Fruit fly (Drosophila melanogaster) whole organism, adult: Measurements from ENCODE around the gene CG14657.
A peak's percentile ranks its signal among the peaks of the same experiment; 100 is the strongest.

Source experiments
- CG11617 ChIP-seq: fragments of 200-800 bp; sonication (Bioruptor generic); optimal IDR thresholded peaks from 2 replicates; lab custom pipeline; 2017; ENCODE audit warnings: mild to moderate bottlenecking, missing biosample characterization, missing genetic modification reagents, missing genetic modification characterization
- CG12768 ChIP-seq: fragments of 200-800 bp; sonication (Bioruptor generic); optimal IDR thresholded peaks from 2 replicates; lab custom pipeline; 2017; ENCODE audit warnings: missing biosample characterization, missing genetic modification characterization, mild to moderate bottlenecking, moderate library complexity, missing genetic modification reagents
- CG14711 ChIP-seq: fragments of 200-800 bp; sonication (Bioruptor generic); optimal IDR thresholded peaks from 2 replicates; lab custom pipeline; 2018; ENCODE audit warnings: missing biosample characterization, mild to moderate bottlenecking, missing genetic modification characterization, moderate library complexity
- CG1620 ChIP-seq: fragments of 200-800 bp; sonication (Bioruptor generic); optimal IDR thresholded peaks from 2 replicates; lab custom pipeline; 2016; ENCODE audit warnings: missing biosample characterization, missing genetic modification characterization
- CG33017 ChIP-seq: fragments of 200-800 bp; sonication (Bioruptor generic); optimal IDR thresholded peaks from 2 replicates; lab custom pipeline; 2018; ENCODE audit warnings: missing biosample characterization, mild to moderate bottlenecking, missing genetic modification characterization, moderate library complexity
- CG5204 ChIP-seq: fragments of 200-800 bp; sonication (Bioruptor generic); optimal IDR thresholded peaks from 2 replicates; lab custom pipeline; 2016; ENCODE audit warnings: missing biosample characterization, missing genetic modification characterization
- CG7045 ChIP-seq: fragments of 200-800 bp; sonication (Bioruptor generic); optimal IDR thresholded peaks from 2 replicates; lab custom pipeline; 2017; ENCODE audit warnings: missing biosample characterization, mild to moderate bottlenecking, missing genetic modification characterization
- CG7101 ChIP-seq: fragments of 200-800 bp; sonication (Bioruptor generic); optimal IDR thresholded peaks from 2 replicates; lab custom pipeline; 2018; ENCODE audit warnings: missing biosample characterization, mild to moderate bottlenecking, missing genetic modification characterization, moderate library complexity
- Clk ChIP-seq: fragments of 200-800 bp; sonication (Bioruptor generic); optimal IDR thresholded peaks from 2 replicates; lab custom pipeline; 2017; ENCODE audit warnings: missing biosample characterization, missing genetic modification characterization
- Crg-1 ChIP-seq: fragments of 200-800 bp; sonication (Bioruptor generic); optimal IDR thresholded peaks from 2 replicates; lab custom pipeline; 2016; ENCODE audit warnings: missing biosample characterization, missing genetic modification characterization
- Hr96 ChIP-seq: fragments of 200-800 bp; sonication (Bioruptor generic); optimal IDR thresholded peaks from 2 replicates; lab custom pipeline; 2016; ENCODE audit warnings: missing biosample characterization, missing genetic modification characterization
- Mnt ChIP-seq: fragments of 200-800 bp; sonication (Bioruptor generic); optimal IDR thresholded peaks from 2 replicates; lab custom pipeline; 2016; ENCODE audit warnings: missing biosample characterization, mild to moderate bottlenecking, missing genetic modification characterization
- bab1 ChIP-seq: fragments of 200-800 bp; sonication (Bioruptor generic); optimal IDR thresholded peaks from 3 replicates; lab custom pipeline; 2019; ENCODE audit warnings: missing biosample characterization, mild to moderate bottlenecking, missing genetic modification characterization, moderate library complexity
- cic ChIP-seq: fragments of 200-800 bp; sonication (Bioruptor generic); optimal IDR thresholded peaks from 2 replicates; lab custom pipeline; 2017; ENCODE audit warnings: missing biosample characterization, mild to moderate bottlenecking, missing genetic modification characterization, moderate library complexity
- cnc ChIP-seq, 2 experiments: fragments of >200 bp; optimal IDR thresholded peaks; 2 replicates each; lab custom pipeline; 2017
- kay ChIP-seq: fragments of 200-800 bp; sonication (Bioruptor generic); peaks from one replicate; lab custom pipeline; 2016; ENCODE audit warnings: missing biosample characterization, missing genetic modification characterization, borderline replicate concordance
- ovo ChIP-seq: fragments of 200-800 bp; sonication (Bioruptor generic); optimal IDR thresholded peaks from 2 replicates; lab custom pipeline; 2016; ENCODE audit warnings: missing biosample characterization, missing genetic modification characterization
- pad ChIP-seq: fragments of 200-800 bp; sonication (Bioruptor generic); optimal IDR thresholded peaks from 3 replicates; lab custom pipeline; 2017; ENCODE audit warnings: missing biosample characterization, missing genetic modification characterization, mild to moderate bottlenecking, moderate library complexity, missing genetic modification reagents
- tj ChIP-seq: fragments of 200-800 bp; sonication (Bioruptor generic); optimal IDR thresholded peaks from 3 replicates; lab custom pipeline; 2017; ENCODE audit warnings: missing biosample characterization, mild to moderate bottlenecking, missing genetic modification characterization, moderate library complexity
- toe ChIP-seq: fragments of 200-800 bp; sonication (Bioruptor generic); optimal IDR thresholded peaks from 2 replicates; lab custom pipeline; 2016; ENCODE audit warnings: missing biosample characterization, missing genetic modification characterization

CG14657 gene

DNA sequence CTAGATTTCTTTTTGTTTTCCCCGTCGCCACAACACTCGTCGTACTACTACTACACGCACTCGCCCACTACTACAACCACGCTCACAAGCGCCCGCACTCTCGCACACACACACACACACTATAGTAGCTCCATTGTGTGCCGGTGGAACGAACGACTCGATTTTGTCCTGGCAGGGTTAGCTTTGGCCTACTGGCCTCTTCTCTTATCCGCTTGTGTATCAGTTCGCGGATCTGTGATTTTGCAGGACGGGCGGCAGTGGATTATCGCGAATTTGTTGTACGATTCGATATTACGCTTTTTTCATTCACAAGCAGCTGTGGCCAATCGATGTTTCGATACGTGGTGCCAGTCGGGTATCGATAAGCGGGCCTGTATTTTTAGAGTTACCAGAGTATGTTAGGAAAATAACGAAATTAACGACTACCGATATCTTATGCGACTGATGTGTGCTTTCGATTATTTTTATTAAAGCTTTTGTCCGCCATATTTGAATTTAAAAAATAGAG lies at the start of gene CG14657:
Gene CG14657, minus strand, starts transcription at position 335 of the 508 bp plus-strand sequence.
- TF ChIP-seq tj (GFP tag; lab: Kevin White, UChicago) (peak; percentile 15), Mnt (GFP tag; lab: Kevin White, UChicago) (peak; percentile 62), bab1 (GFP tag; lab: Kevin White, UChicago) (peak; percentile 66), Crg-1 (GFP tag; lab: Kevin White, UChicago) (no peak), CG7101 (tag; lab: Kevin White, UChicago) (no peak), pad (GFP tag; lab: Kevin White, UChicago) (peak; percentile 63), cic (GFP tag; lab: Kevin White, UChicago) (peak; percentile 100)

- TF ChIP-seq bab1 (GFP tag; lab: Kevin White, UChicago) (no peak), toe (GFP tag; lab: Kevin White, UChicago) (no peak), CG14711 (no peak), CG11617 (GFP tag; lab: Kevin White, UChicago) (no peak), CG7101 (tag; lab: Kevin White, UChicago) (no peak), pad (GFP tag; lab: Kevin White, UChicago) (no peak), Clk (no peak), CG5204 (GFP tag; lab: Kevin White, UChicago) (no peak), tj (GFP tag; lab: Kevin White, UChicago) (no peak), cnc (optimal IDR thresholded peaks at IDR 0.05; lab: Kevin White, UChicago) (no peak), cic (GFP tag; lab: Kevin White, UChicago) (no peak), ovo (GFP tag; lab: Kevin White, UChicago) (no peak), CG1620 (GFP tag; lab: Kevin White, UChicago) (no peak), CG12768 (GFP tag; lab: Kevin White, UChicago) (no peak), Crg-1 (GFP tag; lab: Kevin White, UChicago) (no peak), Mnt (GFP tag; lab: Kevin White, UChicago) (no peak), kay (GFP tag; lab: Kevin White, UChicago) (no peak), CG33017 (tag; lab: Kevin White, UChicago) (no peak), CG7045 (GFP tag; lab: Kevin White, UChicago) (no peak), Hr96 (GFP tag; lab: Kevin White, UChicago) (no peak)
Observed at dm6 chr3R:4868663-4869225, 47.5 kb upstream of the CG14657 start.

DNA sequence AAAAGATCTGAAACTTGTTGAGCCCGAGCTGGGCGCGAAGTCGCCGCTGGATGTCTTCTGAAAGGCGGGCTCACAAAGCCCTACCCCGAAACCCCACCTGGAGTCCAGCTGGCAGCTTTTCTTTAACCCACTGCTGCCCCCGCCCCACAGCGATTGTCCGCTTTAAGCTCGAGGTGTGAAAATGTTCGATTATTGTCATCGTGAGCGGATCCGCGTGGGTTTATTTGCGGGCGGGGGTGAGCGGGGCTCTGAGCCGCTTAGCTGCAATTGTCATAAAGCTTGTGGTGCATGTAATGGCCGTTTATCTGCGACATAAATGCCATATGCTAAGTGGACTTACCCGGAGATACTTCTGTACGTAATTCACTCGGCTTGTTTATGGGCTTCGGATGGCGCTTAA lies 45.7 kb upstream of the CG14657 start:
- TF ChIP-seq kay (GFP tag; lab: Kevin White, UChicago) (no peak), cnc (optimal IDR thresholded peaks at IDR 0.05; lab: Kevin White, UChicago) (no peak), tj (GFP tag; lab: Kevin White, UChicago) (no peak), CG14711 (no peak), Crg-1 (GFP tag; lab: Kevin White, UChicago) (no peak), CG7101 (tag; lab: Kevin White, UChicago) (no peak), CG11617 (GFP tag; lab: Kevin White, UChicago) (no peak), ovo (GFP tag; lab: Kevin White, UChicago) (no peak), cic (GFP tag; lab: Kevin White, UChicago) (no peak), CG7045 (GFP tag; lab: Kevin White, UChicago) (no peak)

DNA sequence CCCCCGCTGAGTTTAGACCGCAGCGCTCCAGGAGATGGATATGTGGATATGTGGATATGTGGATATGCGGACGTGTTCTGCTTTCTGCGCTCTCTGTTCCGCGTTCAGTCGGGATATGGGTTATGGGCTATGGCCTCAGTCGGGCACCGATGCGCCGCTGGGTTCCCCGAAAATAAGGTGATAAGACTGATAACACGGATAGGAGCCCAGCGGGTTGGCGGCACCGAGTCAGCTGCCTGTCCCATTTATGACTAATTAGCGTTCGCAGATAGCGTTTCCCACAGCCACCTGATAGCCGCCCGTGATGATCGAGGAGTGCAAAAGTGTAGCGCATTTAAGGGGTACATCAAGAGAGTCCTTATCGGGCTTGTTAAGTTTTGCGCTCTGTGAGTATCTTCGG lies 44.8 kb upstream of the CG14657 start:
- TF ChIP-seq CG5204 (GFP tag; lab: Kevin White, UChicago) (no peak), tj (GFP tag; lab: Kevin White, UChicago) (no peak), CG1620 (GFP tag; lab: Kevin White, UChicago) (no peak), pad (GFP tag; lab: Kevin White, UChicago) (no peak), Hr96 (GFP tag; lab: Kevin White, UChicago) (no peak), Clk (no peak), cnc (optimal IDR thresholded peaks at IDR 0.05; lab: Kevin White, UChicago) (no peak), CG7101 (tag; lab: Kevin White, UChicago) (no peak), CG11617 (GFP tag; lab: Kevin White, UChicago) (no peak), CG14711 (no peak), cic (GFP tag; lab: Kevin White, UChicago) (no peak), Mnt (GFP tag; lab: Kevin White, UChicago) (no peak), CG12768 (GFP tag; lab: Kevin White, UChicago) (no peak), Crg-1 (GFP tag; lab: Kevin White, UChicago) (no peak), toe (GFP tag; lab: Kevin White, UChicago) (no peak)

DNA sequence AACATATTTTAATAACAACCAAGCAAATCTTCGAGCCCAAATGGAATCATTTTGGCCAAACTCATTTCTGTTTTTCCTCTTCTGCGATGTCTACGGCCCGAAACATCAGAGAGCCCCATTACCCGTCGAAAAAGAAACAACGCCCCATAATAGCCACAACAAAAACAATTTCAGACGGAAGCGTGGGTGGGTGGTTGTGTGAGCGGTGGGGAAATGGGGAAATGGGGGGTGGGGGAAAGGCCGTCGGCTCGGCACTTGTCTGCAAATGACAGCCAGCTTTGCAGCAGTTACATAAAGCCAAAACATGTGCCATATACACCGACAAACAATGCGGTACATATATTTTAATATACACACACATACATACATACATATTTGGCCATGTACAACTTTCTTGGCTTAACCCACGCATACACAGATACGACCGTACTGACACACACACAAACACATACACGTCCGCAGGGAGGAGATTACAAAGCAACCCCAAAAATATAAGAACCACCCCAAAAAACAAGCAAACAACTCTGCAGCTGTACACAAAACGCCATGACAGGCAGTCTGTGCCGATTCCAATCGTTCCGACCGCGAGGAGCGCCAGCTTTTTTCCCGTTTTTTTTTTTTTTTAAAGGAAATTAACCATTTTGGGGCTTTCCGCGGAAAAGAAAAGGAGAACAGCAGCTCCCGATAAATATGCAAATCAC lies 43.8 kb upstream of the CG14657 start:
- TF ChIP-seq Clk (no peak), CG7045 (GFP tag; lab: Kevin White, UChicago) (no peak), CG14711 (no peak), kay (GFP tag; lab: Kevin White, UChicago) (no peak), CG11617 (GFP tag; lab: Kevin White, UChicago) (no peak), tj (GFP tag; lab: Kevin White, UChicago) (no peak), CG5204 (GFP tag; lab: Kevin White, UChicago) (no peak), toe (GFP tag; lab: Kevin White, UChicago) (no peak), cnc (optimal IDR thresholded peaks at IDR 0.05; lab: Kevin White, UChicago) (no peak), Crg-1 (GFP tag; lab: Kevin White, UChicago) (no peak), CG7101 (tag; lab: Kevin White, UChicago) (no peak), Mnt (GFP tag; lab: Kevin White, UChicago) (no peak), pad (GFP tag; lab: Kevin White, UChicago) (no peak), Hr96 (GFP tag; lab: Kevin White, UChicago) (no peak), bab1 (GFP tag; lab: Kevin White, UChicago) (no peak), CG12768 (GFP tag; lab: Kevin White, UChicago) (no peak), CG33017 (tag; lab: Kevin White, UChicago) (no peak), CG1620 (GFP tag; lab: Kevin White, UChicago) (no peak)
